Worm (Caenorhabditis elegans) whole organism, L4 larva: Measurements from ENCODE around the gene sri-29.
A peak's percentile ranks its signal among the peaks of the same experiment; 100 is the strongest.

ENCODE experiments used
- ZK546.5 ChIP-seq, 2 experiments: sonication (generic microtip); optimal IDR thresholded peaks; 2 replicates each; lab custom pipeline; 2017; ENCODE audit warnings: missing biosample characterization in 2 of 2, missing genetic modification characterization in 2 of 2
- arid-1 ChIP-seq: fragments of 200-800 bp; sonication (Bioruptor generic); conservative IDR thresholded peaks from 2 replicates; pipeline ENCODE4 v1.3.6; 2022; ENCODE audit warnings: missing genetic modification reagents, missing genetic modification characterization, missing compliant biosample characterization
- ceh-20 ChIP-seq: fragments of 200-800 bp; sonication (Bioruptor generic); IDR thresholded peaks from 2 replicates; pipeline ENCODE4 v1.3.6; 2022; ENCODE audit warnings: missing genetic modification reagents, missing genetic modification characterization, missing compliant biosample characterization
- duxl-1 ChIP-seq: sonication (generic microtip); optimal IDR thresholded peaks from 2 replicates; lab custom pipeline; 2016; ENCODE audit warnings: mild to moderate bottlenecking, missing genetic modification characterization, moderate library complexity, missing compliant biosample characterization; ENCODE audit not compliant: poor library complexity
- fkh-10 ChIP-seq: fragments of 150-350 bp; optimal IDR thresholded peaks from 2 replicates; lab custom pipeline; 2014; ENCODE audit warnings: missing biosample characterization, missing genetic modification reagents, missing genetic modification characterization
- lin-15B ChIP-seq: fragments of 150-350 bp; sonication (generic microtip); optimal IDR thresholded peaks from 3 replicates; lab custom pipeline; 2014; ENCODE audit warnings: missing biosample characterization, missing genetic modification characterization
- lin-39 ChIP-seq: fragments of 150-350 bp; optimal IDR thresholded peaks from 2 replicates; lab custom pipeline; 2014; ENCODE audit warnings: missing biosample characterization, missing genetic modification reagents, missing genetic modification characterization
- mes-2 ChIP-seq: sonication (generic microtip); optimal IDR thresholded peaks from 2 replicates; lab custom pipeline; 2016; ENCODE audit warnings: missing genotype, mild to moderate bottlenecking, missing genetic modification characterization, missing compliant biosample characterization; ENCODE audit not compliant: poor library complexity, severe bottlenecking
- zfp-3 ChIP-seq: fragments of 200-800 bp; sonication (Bioruptor generic); conservative IDR thresholded peaks from 2 replicates; pipeline ENCODE4 v1.3.6; 2022; ENCODE audit warnings: missing genetic modification reagents, missing genetic modification characterization, missing compliant biosample characterization
- ztf-11 ChIP-seq: fragments of 150-350 bp; optimal IDR thresholded peaks from 2 replicates; lab custom pipeline; 2014; ENCODE audit warnings: missing biosample characterization, missing genetic modification characterization

DNA sequence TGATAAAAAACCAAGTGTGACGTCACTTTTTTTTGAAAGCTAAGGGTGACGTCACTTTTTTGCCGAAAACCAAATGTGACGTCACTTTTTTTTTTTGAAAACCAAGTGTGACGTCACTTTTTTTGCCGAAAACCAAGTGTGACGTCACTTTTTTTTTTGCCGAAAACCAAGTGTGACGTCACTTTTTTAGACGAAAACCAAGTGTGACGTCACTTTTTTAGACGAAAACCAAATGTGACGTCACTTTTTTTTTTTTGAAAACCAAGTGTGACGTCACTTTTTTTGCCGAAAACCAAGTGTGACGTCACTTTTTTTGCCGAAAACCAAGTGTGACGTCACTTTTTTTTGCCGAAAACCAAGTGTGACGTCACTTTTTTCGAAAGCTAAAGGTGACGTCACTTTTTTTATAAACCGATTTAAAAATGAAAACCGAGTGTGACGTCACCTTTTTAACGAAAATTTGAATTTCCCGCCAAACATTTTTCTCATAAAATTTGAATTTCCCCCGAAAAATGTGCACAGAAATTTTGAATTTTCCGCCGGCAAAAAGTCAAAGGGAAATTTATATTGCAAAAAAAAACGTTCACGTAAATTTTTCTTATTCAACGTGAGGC, 46.2 kb upstream of the sri-29 start:
- TF ChIP-seq lin-39 (no peak), zfp-3 (no peak), ceh-20 (GFP tag; lab: Robert Waterston, UW) (no peak), mes-2 (no peak), duxl-1 (peak; percentile 16), ztf-11 (tag; lab: Kevin White, UChicago) (no peak), ZK546.5 (tag; optimal IDR thresholded peaks at IDR 0.05; lab: Kevin White, UChicago) (no peak), fkh-10 (no peak), lin-15B (tag; lab: Kevin White, UChicago) (no peak), arid-1 (no peak)
